Worm (Caenorhabditis elegans): ENCODE data around the gene srw-6.

DNA sequence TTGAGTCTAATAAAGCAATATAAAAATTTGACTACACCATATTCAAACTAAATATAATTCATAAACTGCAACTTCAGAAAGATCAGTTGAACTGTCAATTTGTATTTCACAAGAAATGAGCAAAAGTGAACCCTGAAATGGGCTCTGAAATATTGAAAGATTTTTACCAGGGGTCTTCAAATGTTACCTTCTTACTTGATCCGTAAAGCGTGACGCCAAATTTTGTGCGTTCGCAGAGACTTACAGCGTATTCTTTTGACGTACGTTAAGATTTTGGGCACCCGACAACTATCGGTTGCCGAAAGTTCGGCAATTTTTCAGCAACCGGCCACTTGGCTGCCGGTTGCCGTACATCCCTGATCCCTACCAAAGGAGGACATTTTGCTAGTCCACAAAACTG, 1.6 kb downstream of the srw-6 start:
- no peak for TF ChIP-seq dao-5 (tag; optimal IDR thresholded peaks at IDR 0.05)
- TF ChIP-seq him-1 (tag; optimal IDR thresholded peaks at IDR 0.05): no peak
- TF ChIP-seq W03F9.2 (tag; optimal IDR thresholded peaks at IDR 0.05): no peak

Data from whole organism, L4/young adult.